Worm (Caenorhabditis elegans) whole organism, L4/young adult: ENCODE results near the gene F58H1.8.

Experiments used
- dao-5 ChIP-seq: sonication (generic microtip); optimal IDR thresholded peaks from 2 replicates; lab custom pipeline; 2016; ENCODE audit warnings: missing genotype, missing genetic modification characterization, moderate library complexity, missing compliant biosample characterization
- him-1 ChIP-seq: sonication (generic microtip); optimal IDR thresholded peaks from 2 replicates; lab custom pipeline; 2016; ENCODE audit warnings: missing genotype, missing genetic modification reagents, missing genetic modification characterization, missing compliant biosample characterization

DNA sequence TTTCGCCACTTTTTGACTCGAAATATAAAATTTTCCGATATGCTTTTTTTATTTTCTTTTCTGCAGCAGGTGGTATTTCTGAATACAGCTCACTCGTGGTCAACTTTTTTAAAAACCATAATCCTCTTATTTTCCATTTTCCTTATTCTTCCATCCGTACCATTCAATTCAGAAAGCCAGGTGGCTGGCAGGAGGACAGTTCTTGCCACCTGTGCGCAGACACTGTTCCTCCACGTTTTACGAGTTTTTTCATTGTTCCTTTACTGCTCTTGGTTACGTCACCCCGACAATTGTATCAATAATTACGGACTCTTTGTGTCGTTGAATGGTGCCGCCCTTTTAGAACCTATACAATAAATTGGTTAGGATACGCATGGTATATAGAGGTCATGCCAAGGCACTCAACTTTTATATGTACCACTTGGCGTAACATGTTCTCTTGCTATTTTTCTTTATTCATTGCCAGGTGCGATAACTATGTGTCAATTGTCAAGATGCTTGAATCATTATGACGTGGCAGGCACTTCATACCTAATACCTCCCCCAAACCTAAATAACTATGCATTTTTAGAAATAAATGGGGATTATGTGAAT lies 18.0 kb downstream of the F58H1.8 start:
- TF ChIP-seq dao-5 (tag; lab: Kevin White, UChicago) = no peak
- no peak for TF ChIP-seq him-1
